Fruit fly (Drosophila melanogaster) whole organism, wandering third instar larva: Measurements from ENCODE around the gene CG43896.

ENCODE experiments used
- CG32264 ChIP-seq: fragments of 200-800 bp; sonication (Bioruptor generic); optimal IDR thresholded peaks from 2 replicates; lab custom pipeline; 2016; ENCODE audit warnings: missing biosample characterization, missing genetic modification characterization
- CG9705 ChIP-seq: fragments of 200-800 bp; sonication (Bioruptor generic); optimal IDR thresholded peaks from 2 replicates; lab custom pipeline; 2018; ENCODE audit warnings: missing biosample characterization, mild to moderate bottlenecking, missing genetic modification characterization
- Dif ChIP-seq: fragments of 200-275, 200-300 bp; sonication (Bioruptor generic); optimal IDR thresholded peaks from 2 replicates; lab custom pipeline; 2018; ENCODE audit warnings: missing biosample characterization, missing genetic modification characterization; ENCODE audit not compliant: partially characterized antibody
- GATAd ChIP-seq: sonication (Bioruptor generic); optimal IDR thresholded peaks from 2 replicates; lab custom pipeline; 2016; ENCODE audit warnings: missing biosample characterization, missing genetic modification characterization
- HLH106 ChIP-seq: fragments of 200-800 bp; optimal IDR thresholded peaks from 3 replicates; lab custom pipeline; 2019; ENCODE audit warnings: missing biosample characterization, mild to moderate bottlenecking, missing genetic modification characterization, moderate library complexity
- Hnf4 ChIP-seq: fragments of 200-800 bp; sonication (Bioruptor generic); optimal IDR thresholded peaks from 2 replicates; lab custom pipeline; 2016; ENCODE audit warnings: missing biosample characterization, mild to moderate bottlenecking, missing genetic modification characterization
- Hr78 ChIP-seq: fragments of >200 bp; optimal IDR thresholded peaks from 2 replicates; lab custom pipeline; 2017; ENCODE audit warnings: missing biosample characterization, missing genetic modification characterization
- Hr83 ChIP-seq: fragments of 200-300 bp; sonication (Bioruptor generic); optimal IDR thresholded peaks from 2 replicates; lab custom pipeline; 2016; ENCODE audit warnings: missing biosample characterization, mild to moderate bottlenecking, missing genetic modification characterization, moderate library complexity; ENCODE audit not compliant: poor library complexity, severe bottlenecking
- Jra ChIP-seq: sonication (Bioruptor generic); optimal IDR thresholded peaks from 2 replicates; lab custom pipeline; 2016; ENCODE audit warnings: missing biosample characterization, missing genetic modification characterization
- Mio ChIP-seq: sonication (Bioruptor generic); optimal IDR thresholded peaks from 2 replicates; lab custom pipeline; 2016; ENCODE audit warnings: missing biosample characterization, missing genetic modification characterization
- Myc ChIP-seq: fragments of >200 bp; optimal IDR thresholded peaks from 2 replicates; lab custom pipeline; 2017
- N ChIP-seq: fragments of >200 bp; optimal IDR thresholded peaks from 2 replicates; lab custom pipeline; 2018; ENCODE audit warnings: missing biosample characterization, missing external identifiers, missing genetic modification characterization
- OdsH ChIP-seq: fragments of 200-800 bp; sonication (Bioruptor generic); optimal IDR thresholded peaks from 2 replicates; lab custom pipeline; 2016; ENCODE audit warnings: missing biosample characterization, mild to moderate bottlenecking, missing genetic modification characterization
- Rel ChIP-seq, 2 experiments: fragments of 200-800 bp; sonication (Bioruptor generic) in 1 of 2; optimal IDR thresholded peaks; 2 replicates in 1 of 2; 3 replicates in 1 of 2; lab custom pipeline; 2016 to 2019; ENCODE audit warnings: mild to moderate bottlenecking in 2 of 2, missing biosample characterization in 2 of 2, missing genetic modification characterization in 2 of 2, moderate library complexity in 1 of 2
- Sp1 ChIP-seq: fragments of 200-800 bp; sonication (Bioruptor generic); optimal IDR thresholded peaks from 3 replicates; lab custom pipeline; 2019; ENCODE audit warnings: missing biosample characterization, mild to moderate bottlenecking, missing genetic modification characterization, moderate library complexity
- Vsx2 ChIP-seq: fragments of 200-300, 225-300 bp; sonication (Bioruptor generic); optimal IDR thresholded peaks from 2 replicates; lab custom pipeline; 2018; ENCODE audit warnings: missing biosample characterization, missing genetic modification characterization; ENCODE audit not compliant: partially characterized antibody
- br ChIP-seq: fragments of 200-800 bp; sonication (Bioruptor generic); optimal IDR thresholded peaks from 2 replicates; lab custom pipeline; 2016; ENCODE audit warnings: missing biosample characterization, missing genetic modification characterization
- brk ChIP-seq: fragments of 200-800 bp; sonication (Bioruptor generic); optimal IDR thresholded peaks from 2 replicates; lab custom pipeline; 2016; ENCODE audit warnings: missing biosample characterization, mild to moderate bottlenecking, missing genetic modification characterization
- dl ChIP-seq, 2 experiments: fragments of 175-275, 200-275 bp in 1 of 2; fragments of 200-275 bp in 1 of 2; sonication (Bioruptor generic); optimal IDR thresholded peaks; lab custom pipeline; 2018; ENCODE audit warnings: mild to moderate bottlenecking in 2 of 2, missing biosample characterization in 2 of 2, missing genetic modification characterization in 2 of 2, moderate library complexity in 2 of 2; ENCODE audit not compliant: partially characterized antibody in 2 of 2, insufficient read depth in 1 of 2
- dmrt93B ChIP-seq: fragments of 200-800 bp; sonication (Bioruptor generic); optimal IDR thresholded peaks from 2 replicates; lab custom pipeline; 2018; ENCODE audit warnings: missing biosample characterization, mild to moderate bottlenecking, missing genetic modification characterization
- dsf ChIP-seq: sonication (Bioruptor generic); optimal IDR thresholded peaks from 2 replicates; lab custom pipeline; 2016; ENCODE audit warnings: missing biosample characterization, missing genetic modification characterization, borderline replicate concordance
- foxo ChIP-seq, 2 experiments: fragments of 200-800 bp; sonication (Bioruptor generic); optimal IDR thresholded peaks; 2 replicates in 1 of 2; 3 replicates in 1 of 2; lab custom pipeline; 2016 to 2017; ENCODE audit warnings: missing biosample characterization in 2 of 2, missing genetic modification characterization in 2 of 2
- h ChIP-seq: fragments of 200-800 bp; sonication (Bioruptor generic); optimal IDR thresholded peaks from 3 replicates; lab custom pipeline; 2016; ENCODE audit warnings: missing biosample characterization, mild to moderate bottlenecking, missing genetic modification characterization
- jim ChIP-seq: fragments of 175-275, 200-325 bp; sonication (Bioruptor generic); optimal IDR thresholded peaks from 2 replicates; lab custom pipeline; 2016; ENCODE audit warnings: missing biosample characterization, mild to moderate bottlenecking, missing genetic modification characterization
- lola ChIP-seq: fragments of >200 bp; optimal IDR thresholded peaks from 2 replicates; lab custom pipeline; 2017; ENCODE audit warnings: missing biosample characterization, missing genetic modification characterization
- pan ChIP-seq: fragments of >200 bp; optimal IDR thresholded peaks from 2 replicates; lab custom pipeline; 2017
- psq ChIP-seq: fragments of 200-800 bp; sonication (Bioruptor generic); optimal IDR thresholded peaks from 3 replicates; lab custom pipeline; 2017; ENCODE audit warnings: missing biosample characterization, mild to moderate bottlenecking, missing genetic modification characterization, moderate library complexity
- sage ChIP-seq: fragments of 200-800 bp; sonication (Bioruptor generic); optimal IDR thresholded peaks from 2 replicates; lab custom pipeline; 2016; ENCODE audit warnings: missing biosample characterization, mild to moderate bottlenecking, missing genetic modification characterization
- tai ChIP-seq: sonication (Bioruptor generic); optimal IDR thresholded peaks from 2 replicates; lab custom pipeline; 2016; ENCODE audit warnings: missing biosample characterization, missing genetic modification characterization
- usp ChIP-seq: fragments of >200 bp; optimal IDR thresholded peaks from 2 replicates; lab custom pipeline; 2017; ENCODE audit warnings: missing biosample characterization, missing genetic modification characterization
- woc ChIP-seq: sonication (Bioruptor generic); optimal IDR thresholded peaks from 2 replicates; lab custom pipeline; 2016; ENCODE audit warnings: missing biosample characterization, mild to moderate bottlenecking, missing genetic modification characterization

The CG43896 gene

dm6 chr3L:11973690-11974089 is 2.2 kb upstream of the CG43896 start, which contains the start of gene CG42397:
Gene CG42397, minus strand, starts transcription at chr3L:11973790.
- TF ChIP-seq CG32264 (GFP tag; lab: Kevin White, UChicago) (no peak), dmrt93B (GFP tag; lab: Kevin White, UChicago) (no peak), OdsH (no peak), Vsx2 (no peak), HLH106 (tag; lab: Kevin White, UChicago) (no peak), CG9705 (GFP tag; lab: Kevin White, UChicago) (no peak), dsf (no peak), Myc (lab: Kevin White, UChicago) (no peak), GATAd (no peak)

- TF ChIP-seq usp = no peak
- TF ChIP-seq jim (GFP tag; lab: Kevin White, UChicago) = no peak
- no peak for TF ChIP-seq sage (GFP tag; lab: Kevin White, UChicago)
- no peak for TF ChIP-seq Dif (GFP tag; lab: Kevin White, UChicago)
- no peak for TF ChIP-seq dmrt93B (GFP tag; lab: Kevin White, UChicago)
- no peak for TF ChIP-seq foxo (GFP tag; optimal IDR thresholded peaks at IDR 0.05; lab: Kevin White, UChicago)
- TF ChIP-seq Hr83 (GFP tag; lab: Kevin White, UChicago) = no peak
- TF ChIP-seq tai (GFP tag; lab: Kevin White, UChicago) = no peak
- TF ChIP-seq dl (GFP tag; optimal IDR thresholded peaks at IDR 0.05; lab: Kevin White, UChicago; ENCODE audit: insufficient read depth in 1 of 2, partially characterized antibody in 2 of 2) = no peak
- TF ChIP-seq pan (lab: Kevin White, UChicago) = no peak
- TF ChIP-seq h (GFP tag; lab: Kevin White, UChicago) = no peak
- TF ChIP-seq GATAd = no peak
- no peak for TF ChIP-seq dsf
- no peak for TF ChIP-seq Hnf4
- no peak for TF ChIP-seq brk (GFP tag; lab: Kevin White, UChicago)
- TF ChIP-seq br (GFP tag; lab: Kevin White, UChicago) = no peak
- no peak for TF ChIP-seq N (GFP tag; lab: Kevin White, UChicago)
These were observed 1.3 kb upstream of the CG43896 start, which contains the start of gene CG14125 for dm6 chr3L:11974605-11975004. Gene CG14125, plus strand, starts transcription at chr3L:11974905.

dm6 chr3L:11984606-11985005 is 8.7 kb downstream of the CG43896 start, which contains the start of gene CG6938:
Gene CG6938, plus strand, starts transcription at chr3L:11984906.
- TF ChIP-seq Mio (GFP tag; lab: Kevin White, UChicago) (no peak), dsf (no peak), Hnf4 (no peak), CG32264 (GFP tag; lab: Kevin White, UChicago) (no peak), Jra (GFP tag; lab: Kevin White, UChicago) (no peak), Rel (GFP tag; optimal IDR thresholded peaks at IDR 0.05; lab: Kevin White, UChicago) (no peak), Rel (tag; optimal IDR thresholded peaks at IDR 0.05; lab: Kevin White, UChicago) (no peak), Hr78 (GFP tag; lab: Kevin White, UChicago) (no peak), Sp1 (GFP tag; lab: Kevin White, UChicago) (no peak), Vsx2 (no peak), tai (GFP tag; lab: Kevin White, UChicago) (no peak), Dif (GFP tag; lab: Kevin White, UChicago) (no peak)

dm6 chr3L:11990436-11990835 is 14.5 kb downstream of the CG43896 start, which contains the start of gene CG6931:
Gene CG6931, plus strand, starts transcription at chr3L:11990736.
- TF ChIP-seq Sp1 (GFP tag; lab: Kevin White, UChicago) = no peak
- TF ChIP-seq psq (GFP tag; lab: Kevin White, UChicago) = no peak
- TF ChIP-seq CG9705 (GFP tag; lab: Kevin White, UChicago) = no peak
- TF ChIP-seq tai (GFP tag; lab: Kevin White, UChicago) = no peak
- TF ChIP-seq Hr83 (GFP tag; lab: Kevin White, UChicago) = no peak
- TF ChIP-seq lola (GFP tag; lab: Kevin White, UChicago) = no peak
- no peak for TF ChIP-seq h (GFP tag; lab: Kevin White, UChicago)
- TF ChIP-seq woc (GFP tag; lab: Kevin White, UChicago) = no peak
- no peak for TF ChIP-seq dmrt93B (GFP tag; lab: Kevin White, UChicago)
- TF ChIP-seq Mio (GFP tag; lab: Kevin White, UChicago) = no peak
- no peak for TF ChIP-seq jim (GFP tag; lab: Kevin White, UChicago)
- no peak for TF ChIP-seq pan (lab: Kevin White, UChicago)
- TF ChIP-seq Rel (GFP tag; optimal IDR thresholded peaks at IDR 0.05; lab: Kevin White, UChicago) = no peak
- no peak for TF ChIP-seq Rel (tag; optimal IDR thresholded peaks at IDR 0.05; lab: Kevin White, UChicago)
- no peak for TF ChIP-seq dsf
- TF ChIP-seq N (GFP tag; lab: Kevin White, UChicago) = no peak
- TF ChIP-seq HLH106 (tag; lab: Kevin White, UChicago) = no peak
